Fruit fly (Drosophila melanogaster) whole organism, embryonic: ENCODE measurements around the gene Ddc.

Experiments used
- Aef1 ChIP-seq: fragments of 200-800 bp; sonication (Bioruptor generic); IDR thresholded peaks from 3 replicates; pipeline ENCODE4 v1.3.6; 2022; ENCODE audit warnings: missing biosample characterization, missing genetic modification characterization
- Asciz ChIP-seq: fragments of 200-800 bp; sonication (Bioruptor generic); optimal IDR thresholded peaks from 2 replicates; lab custom pipeline; 2017; ENCODE audit warnings: missing biosample characterization, mild to moderate bottlenecking, missing genetic modification characterization, missing genetic modification reagents
- Bdp1 ChIP-seq: fragments of 200-800 bp; sonication (Bioruptor generic); optimal IDR thresholded peaks from 3 replicates; lab custom pipeline; 2016; ENCODE audit warnings: missing biosample characterization, missing genetic modification characterization
- CG10209 ChIP-seq: fragments of 200-800 bp; sonication (Bioruptor generic); optimal IDR thresholded peaks from 3 replicates; lab custom pipeline; 2017; ENCODE audit warnings: missing biosample characterization, mild to moderate bottlenecking, missing genetic modification characterization, missing genetic modification reagents
- CG10274 ChIP-seq: fragments of 200-800 bp; sonication (Bioruptor generic); optimal IDR thresholded peaks from 3 replicates; lab custom pipeline; 2017; ENCODE audit warnings: missing biosample characterization, mild to moderate bottlenecking, missing genetic modification characterization
- CG11504 ChIP-seq: fragments of 200-800 bp; sonication (Bioruptor generic); optimal IDR thresholded peaks from 3 replicates; lab custom pipeline; 2019; ENCODE audit warnings: missing biosample characterization, mild to moderate bottlenecking, missing genetic modification characterization, moderate library complexity
- CG12155 ChIP-seq: fragments of 200-800 bp; sonication (Bioruptor generic); optimal IDR thresholded peaks from 3 replicates; lab custom pipeline; 2016; ENCODE audit warnings: missing biosample characterization, missing genetic modification characterization
- CG13287 ChIP-seq: fragments of 200-800 bp; sonication (Bioruptor generic); IDR thresholded peaks from 2 replicates; pipeline ENCODE4 v1.3.6; 2022; ENCODE audit warnings: missing biosample characterization, missing genetic modification characterization; ENCODE audit not compliant: partially characterized antibody
- CG15011 ChIP-seq: fragments of 200-800 bp; sonication (Bioruptor generic); optimal IDR thresholded peaks from 3 replicates; lab custom pipeline; 2018; ENCODE audit warnings: missing biosample characterization, mild to moderate bottlenecking, missing genetic modification characterization
- CG1529 ChIP-seq: fragments of 200-800 bp; sonication (Bioruptor generic); optimal IDR thresholded peaks from 3 replicates; lab custom pipeline; 2018; ENCODE audit warnings: missing biosample characterization, missing genetic modification characterization
- CG17359 ChIP-seq: fragments of 200-800 bp; sonication (Bioruptor generic); optimal IDR thresholded peaks from 3 replicates; lab custom pipeline; 2018; ENCODE audit warnings: missing biosample characterization, mild to moderate bottlenecking, missing genetic modification characterization, moderate library complexity
- CG1792 ChIP-seq: fragments of 200-800 bp; sonication (Bioruptor generic); optimal IDR thresholded peaks from 2 replicates; lab custom pipeline; 2016; ENCODE audit warnings: missing biosample characterization, missing genetic modification characterization
- CG3163 ChIP-seq: fragments of 200-800 bp; sonication (Bioruptor generic); optimal IDR thresholded peaks from 3 replicates; lab custom pipeline; 2016; ENCODE audit warnings: missing biosample characterization, missing genetic modification characterization
- CG6254 ChIP-seq: fragments of 200-800 bp; sonication (Bioruptor generic); optimal IDR thresholded peaks from 3 replicates; lab custom pipeline; 2017; ENCODE audit warnings: mild to moderate bottlenecking, missing biosample characterization, missing genetic modification reagents, missing genetic modification characterization
- CG6813 ChIP-seq: fragments of 200-800 bp; sonication (Bioruptor generic); optimal IDR thresholded peaks from 2 replicates; lab custom pipeline; 2017; ENCODE audit warnings: missing biosample characterization, missing genetic modification characterization, mild to moderate bottlenecking, moderate library complexity, missing genetic modification reagents
- CG6854 ChIP-seq: fragments of 200-800 bp; sonication (Bioruptor generic); optimal IDR thresholded peaks from 3 replicates; lab custom pipeline; 2017; ENCODE audit warnings: missing biosample characterization, mild to moderate bottlenecking, missing genetic modification characterization
- CG8924 ChIP-seq: fragments of 200-800 bp; optimal IDR thresholded peaks from 3 replicates; lab custom pipeline; 2019; ENCODE audit warnings: missing biosample characterization, mild to moderate bottlenecking, missing genetic modification characterization, moderate library complexity
- CTCF ChIP-seq: fragments of 200-800 bp; sonication (Bioruptor generic); optimal IDR thresholded peaks from 2 replicates; lab custom pipeline; 2017; ENCODE audit warnings: missing biosample characterization, mild to moderate bottlenecking, missing genetic modification characterization, moderate library complexity
- Dek ChIP-seq: fragments of 200-800 bp; sonication (Bioruptor generic); optimal IDR thresholded peaks from 3 replicates; lab custom pipeline; 2019; ENCODE audit warnings: missing biosample characterization, mild to moderate bottlenecking, missing genetic modification characterization, moderate library complexity
- Ets65A ChIP-seq: fragments of 200-800 bp; sonication (Bioruptor generic); peaks from one replicate; lab custom pipeline; 2016; ENCODE audit warnings: missing biosample characterization, missing genetic modification characterization
- Fer1 ChIP-seq: fragments of 200-800 bp; sonication (Bioruptor generic); optimal IDR thresholded peaks from 2 replicates; lab custom pipeline; 2017; ENCODE audit warnings: missing biosample characterization, mild to moderate bottlenecking, missing genetic modification characterization
- HHEX ChIP-seq: fragments of 200-800 bp; sonication (Bioruptor generic); optimal IDR thresholded peaks from 3 replicates; lab custom pipeline; 2017; ENCODE audit warnings: missing biosample characterization, mild to moderate bottlenecking, missing genetic modification characterization, missing genetic modification reagents
- HLH4C ChIP-seq: fragments of 200-800 bp; sonication (Bioruptor generic); IDR thresholded peaks from 3 replicates; pipeline ENCODE4 v1.3.6; 2022; ENCODE audit warnings: missing biosample characterization, missing genetic modification characterization; ENCODE audit not compliant: partially characterized antibody
- HmgZ ChIP-seq: fragments of 200-800 bp; sonication (Bioruptor generic); optimal IDR thresholded peaks from 2 replicates; lab custom pipeline; 2018; ENCODE audit warnings: missing biosample characterization, mild to moderate bottlenecking, missing genetic modification characterization
- Hr39 ChIP-seq: fragments of >200 bp; optimal IDR thresholded peaks from 2 replicates; lab custom pipeline; 2017
- Myb ChIP-seq: fragments of 200-800 bp; sonication (Bioruptor generic); optimal IDR thresholded peaks from 2 replicates; lab custom pipeline; 2016; ENCODE audit warnings: missing biosample characterization, missing genetic modification characterization
- Sox102F ChIP-seq: fragments of 200-800 bp; sonication (Bioruptor generic); optimal IDR thresholded peaks from 2 replicates; lab custom pipeline; 2018; ENCODE audit warnings: missing biosample characterization, mild to moderate bottlenecking, missing genetic modification characterization, moderate library complexity
- ase ChIP-seq: fragments of 200-800 bp; sonication (Bioruptor generic); IDR thresholded peaks from 3 replicates; pipeline ENCODE4 v1.3.6; 2022; ENCODE audit warnings: missing biosample characterization, missing genetic modification characterization
- cas ChIP-seq: fragments of 200-800 bp; sonication (Bioruptor generic); IDR thresholded peaks from 2 replicates; pipeline ENCODE4 v1.3.6; 2022; ENCODE audit warnings: missing biosample characterization, missing genetic modification characterization
- dmrt11E ChIP-seq: fragments of 200-800 bp; sonication (Bioruptor generic); optimal IDR thresholded peaks from 3 replicates; lab custom pipeline; 2018; ENCODE audit warnings: missing biosample characterization, mild to moderate bottlenecking, missing genetic modification characterization, moderate library complexity
- ewg ChIP-seq: fragments of 200-800 bp; sonication (Bioruptor generic); optimal IDR thresholded peaks from 3 replicates; lab custom pipeline; 2017; ENCODE audit warnings: mild to moderate bottlenecking, missing biosample characterization, missing genetic modification reagents, missing genetic modification characterization
- hth ChIP-seq: fragments of >200 bp; optimal IDR thresholded peaks from 2 replicates; lab custom pipeline; 2017; ENCODE audit warnings: inconsistent platforms
- jumu ChIP-seq: fragments of 200-800 bp; sonication (Bioruptor generic); optimal IDR thresholded peaks from 3 replicates; lab custom pipeline; 2016; ENCODE audit warnings: missing biosample characterization, missing genetic modification characterization
- pfk ChIP-seq: fragments of 200-800 bp; sonication (Bioruptor generic); optimal IDR thresholded peaks from 2 replicates; lab custom pipeline; 2018; ENCODE audit warnings: missing biosample characterization, mild to moderate bottlenecking, missing genetic modification characterization, moderate library complexity
- phol ChIP-seq: fragments of 200-800 bp; sonication (Bioruptor generic); optimal IDR thresholded peaks from 3 replicates; lab custom pipeline; 2018; ENCODE audit warnings: missing biosample characterization, mild to moderate bottlenecking, missing genetic modification characterization, moderate library complexity
- sug ChIP-seq: fragments of 200-800 bp; optimal IDR thresholded peaks from 2 replicates; lab custom pipeline; 2019; ENCODE audit warnings: missing biosample characterization, mild to moderate bottlenecking, missing genetic modification characterization, moderate library complexity
- twi ChIP-seq: fragments of 200-800 bp; optimal IDR thresholded peaks from 2 replicates; lab custom pipeline; 2019; ENCODE audit warnings: missing biosample characterization, mild to moderate bottlenecking, missing genetic modification characterization, moderate library complexity
- yki ChIP-seq: fragments of >200 bp; optimal IDR thresholded peaks from 3 replicates; lab custom pipeline; 2018

Ddc gene

dm6 chr2L:19074099-19074828 lies 45.8 kb downstream of the Ddc start, which contains the start of gene CG17572 (continued):
- TF ChIP-seq CG1529 (no peak), CTCF (GFP tag; lab: Kevin White, UChicago) (no peak), CG10274 (GFP tag; lab: Kevin White, UChicago) (peak; percentile 88), ewg (GFP tag; lab: Kevin White, UChicago) (no peak), CG6813 (GFP tag; lab: Kevin White, UChicago) (no peak), Aef1 (GFP tag; lab: Robert Waterston, UW) (no peak), CG17359 (tag; lab: Kevin White, UChicago) (no peak), phol (tag; lab: Kevin White, UChicago) (peak; percentile 9), twi (tag; lab: Kevin White, UChicago) (no peak), HLH4C (no peak), CG8924 (tag; lab: Kevin White, UChicago) (no peak), ase (no peak), CG6254 (GFP tag; lab: Kevin White, UChicago) (no peak), HmgZ (tag; lab: Kevin White, UChicago) (no peak), Bdp1 (GFP tag; lab: Kevin White, UChicago) (no peak), Myb (GFP tag; lab: Kevin White, UChicago) (no peak), hth (no peak), dmrt11E (tag; lab: Kevin White, UChicago) (no peak), CG3163 (GFP tag; lab: Kevin White, UChicago) (no peak), pfk (GFP tag; lab: Kevin White, UChicago) (no peak), Asciz (GFP tag; lab: Kevin White, UChicago) (no peak), CG12155 (no peak), Sox102F (GFP tag; lab: Kevin White, UChicago) (peak; percentile 9), CG1792 (GFP tag; lab: Kevin White, UChicago) (no peak), CG11504 (tag; lab: Kevin White, UChicago) (peak; percentile 23)

dm6 chr2L:19071713-19072112 lies 48.4 kb downstream of the Ddc start:
- no peak for TF ChIP-seq Dek (tag; lab: Kevin White, UChicago)
- no peak for TF ChIP-seq CG15011 (GFP tag; lab: Kevin White, UChicago)
- TF ChIP-seq cas (GFP tag; lab: Robert Waterston, UW): no peak
- no peak for TF ChIP-seq CG13287
- TF ChIP-seq CG6854 (GFP tag; lab: Kevin White, UChicago): no peak
- TF ChIP-seq Myb (GFP tag; lab: Kevin White, UChicago): no peak
- no peak for TF ChIP-seq Ets65A (GFP tag; lab: Kevin White, UChicago)
- TF ChIP-seq ase: no peak
- TF ChIP-seq CG10209: no peak
- TF ChIP-seq HHEX (GFP tag; lab: Kevin White, UChicago): no peak
- no peak for TF ChIP-seq Hr39 (lab: Kevin White, UChicago)
- TF ChIP-seq Fer1 (GFP tag; lab: Kevin White, UChicago): no peak
- no peak for TF ChIP-seq sug (tag; lab: Kevin White, UChicago)
- TF ChIP-seq jumu (GFP tag; lab: Kevin White, UChicago): no peak
- no peak for TF ChIP-seq CG12155
- TF ChIP-seq yki (lab: Kevin White, UChicago): no peak
